Worm (Caenorhabditis elegans) whole organism, L1 larva: Measurements from ENCODE around the gene F21C10.9.

Experiments
- blmp-1 ChIP-seq: fragments of 150-350 bp; optimal IDR thresholded peaks from 2 replicates; lab custom pipeline; 2014; ENCODE audit warnings: missing biosample characterization, missing genetic modification characterization
- egl-27 ChIP-seq, 2 experiments: fragments of 150-350 bp in 1 of 2; sonication (generic microtip); optimal IDR thresholded peaks; 3 replicates each; lab custom pipeline; 2017 to 2018; ENCODE audit warnings: missing biosample characterization in 2 of 2, missing genetic modification characterization in 2 of 2, missing genetic modification reagents in 2 of 2
- fkh-10 ChIP-seq: sonication (generic microtip); optimal IDR thresholded peaks from 2 replicates; lab custom pipeline; 2017; ENCODE audit warnings: missing biosample characterization, missing genetic modification reagents, missing genetic modification characterization
- mab-9 ChIP-seq: fragments of 200-800 bp; sonication (Bioruptor generic); IDR thresholded peaks from 2 replicates; pipeline ENCODE4 v1.3.6; 2022; ENCODE audit warnings: missing genetic modification reagents, missing genetic modification characterization, missing compliant biosample characterization
- nhr-85 ChIP-seq: sonication (generic microtip); peaks from one replicate; lab custom pipeline; 2016; ENCODE audit warnings: missing genetic modification characterization, inconsistent platforms, missing compliant biosample characterization
- sox-4 ChIP-seq: sonication (generic microtip); optimal IDR thresholded peaks from 2 replicates; lab custom pipeline; 2016; ENCODE audit warnings: missing genetic modification characterization, missing compliant biosample characterization
- unc-62 ChIP-seq: fragments of 150-350 bp; optimal IDR thresholded peaks from 2 replicates; lab custom pipeline; 2014; ENCODE audit warnings: missing biosample characterization, missing genetic modification reagents, missing genetic modification characterization

- TF ChIP-seq nhr-85 (tag; lab: Kevin White, UChicago) (no peak), blmp-1 (no peak), mab-9 (no peak), egl-27 (tag; optimal IDR thresholded peaks at IDR 0.05; lab: Kevin White, UChicago) (no peak), fkh-10 (GFP tag; lab: Kevin White, UChicago) (no peak), unc-62 (GFP tag; lab: Kevin White, UChicago) (no peak), sox-4 (no peak)
These were observed 18.5 kb downstream of the F21C10.9 start for ce11 chrV:9079965-9080432.
